Worm (Caenorhabditis elegans): ENCODE results near the gene pmp-1.

DNA sequence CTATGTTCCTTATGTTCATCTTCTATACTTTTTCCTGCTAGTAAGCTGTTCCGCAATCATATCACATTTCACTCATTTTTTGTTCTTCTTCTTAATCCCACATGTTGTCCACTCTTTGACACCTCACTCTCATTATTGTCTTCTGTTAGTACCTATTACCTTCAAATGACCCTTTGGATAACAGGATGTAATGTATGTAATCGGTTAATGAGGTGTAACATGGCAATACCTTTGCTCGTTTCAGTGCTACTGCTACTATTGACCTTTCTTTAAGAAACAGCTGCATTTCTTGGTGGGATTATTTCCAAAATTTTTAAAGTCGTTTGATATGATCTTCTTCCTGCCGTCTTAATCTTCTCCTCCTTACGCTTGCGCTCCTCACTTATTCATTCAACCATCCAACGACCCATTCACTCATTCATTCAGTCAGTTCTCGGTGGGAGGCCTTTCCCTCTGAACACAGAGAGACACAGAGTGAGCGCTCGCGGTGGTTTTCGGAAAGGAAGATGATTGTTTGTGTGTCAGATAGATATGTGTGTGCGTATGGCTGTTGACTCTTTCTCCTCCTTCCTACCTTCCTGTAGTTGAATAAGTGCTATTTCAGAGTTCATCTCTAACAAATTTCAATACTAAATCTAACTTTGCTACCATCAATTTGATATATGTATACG, 51.9 kb downstream of the pmp-1 start:
- TF ChIP-seq dao-5 (tag; optimal IDR thresholded peaks at IDR 0.05): no peak
- TF ChIP-seq him-1 (tag; optimal IDR thresholded peaks at IDR 0.05): no peak
- no peak for TF ChIP-seq W03F9.2 (tag; optimal IDR thresholded peaks at IDR 0.05)
